Worm (Caenorhabditis elegans) whole organism, L4 larva: ENCODE results near the gene rbm-26.

Experiments
- F10B5.3 ChIP-seq: sonication (generic microtip); optimal IDR thresholded peaks from 2 replicates; lab custom pipeline; 2016; ENCODE audit warnings: mild to moderate bottlenecking, missing genetic modification characterization, missing compliant biosample characterization
- F44E2.7 ChIP-seq: fragments of 200-800 bp; sonication (Bioruptor generic); IDR thresholded peaks from 2 replicates; pipeline ENCODE4 v2.1.2; 2022; ENCODE audit warnings: missing genetic modification characterization, missing compliant biosample characterization
- F49E8.2 ChIP-seq: sonication (generic microtip); optimal IDR thresholded peaks from 2 replicates; lab custom pipeline; 2016; ENCODE audit warnings: missing compliant biosample characterization, mild to moderate bottlenecking, missing genetic modification characterization, borderline replicate concordance
- Y48G9A.11 ChIP-seq: fragments of 200-800 bp; sonication (Bioruptor generic); IDR thresholded peaks from 2 replicates; pipeline ENCODE4 v1.3.6; 2022; ENCODE audit warnings: missing genetic modification reagents, missing genetic modification characterization, missing compliant biosample characterization
- Y5F2A.4 ChIP-seq: fragments of 200-800 bp; sonication (Bioruptor generic); optimal IDR thresholded peaks from 2 replicates; lab custom pipeline; 2018; ENCODE audit warnings: mild to moderate bottlenecking, missing genetic modification characterization, missing compliant biosample characterization
- aha-1 ChIP-seq: fragments of 150-350 bp; peaks from one replicate; lab custom pipeline; 2014; ENCODE audit warnings: missing biosample characterization, missing genetic modification characterization
- aly-2 ChIP-seq: sonication (generic microtip); optimal IDR thresholded peaks from 2 replicates; lab custom pipeline; 2018; ENCODE audit warnings: missing biosample characterization, missing genetic modification characterization
- ceh-20 ChIP-seq: fragments of 200-800 bp; sonication (Bioruptor generic); IDR thresholded peaks from 2 replicates; pipeline ENCODE4 v1.3.6; 2022; ENCODE audit warnings: missing genetic modification reagents, missing genetic modification characterization, missing compliant biosample characterization
- ceh-44 ChIP-seq: fragments of 200-800 bp; sonication (Bioruptor generic); IDR thresholded peaks from 2 replicates; pipeline ENCODE4 v1.3.6; 2022; ENCODE audit warnings: missing genetic modification reagents, missing genetic modification characterization, missing compliant biosample characterization
- ceh-62 ChIP-seq: sonication (generic microtip); optimal IDR thresholded peaks from 2 replicates; lab custom pipeline; 2017; ENCODE audit warnings: missing biosample characterization, missing genetic modification characterization
- ceh-82 ChIP-seq: sonication (generic microtip); optimal IDR thresholded peaks from 2 replicates; lab custom pipeline; 2017; ENCODE audit warnings: missing biosample characterization, missing genetic modification characterization
- ctbp-1 ChIP-seq: fragments of 200-800 bp; sonication (Bioruptor generic); IDR thresholded peaks from 2 replicates; pipeline ENCODE4 v1.3.6; 2022; ENCODE audit warnings: missing genetic modification reagents, missing genetic modification characterization, missing compliant biosample characterization
- dmd-9 ChIP-seq: fragments of 200-800 bp; sonication (Bioruptor generic); IDR thresholded peaks from 2 replicates; pipeline ENCODE4 v1.3.6; 2022; ENCODE audit warnings: missing genetic modification reagents, missing genetic modification characterization, missing compliant biosample characterization
- dpl-1 ChIP-seq: fragments of 150-350 bp; optimal IDR thresholded peaks from 2 replicates; lab custom pipeline; 2014; ENCODE audit warnings: missing biosample characterization, missing genetic modification reagents, missing genetic modification characterization
- dve-1 ChIP-seq: sonication (generic microtip); optimal IDR thresholded peaks from 2 replicates; lab custom pipeline; 2017; ENCODE audit warnings: antibody characterized with exemption, mild to moderate bottlenecking, missing genetic modification characterization, missing compliant biosample characterization; ENCODE audit not compliant: insufficient read depth
- hif-1 ChIP-seq, 2 experiments: sonication (generic microtip); optimal IDR thresholded peaks; 2 replicates each; lab custom pipeline; 2016 to 2017; ENCODE audit warnings: missing compliant biosample characterization in 2 of 2, missing genetic modification characterization in 2 of 2, missing genetic modification reagents in 2 of 2, missing genotype in 2 of 2, mild to moderate bottlenecking in 1 of 2
- hmg-1.1 ChIP-seq: fragments of 200-800 bp; sonication (Bioruptor generic); IDR thresholded peaks from 2 replicates; pipeline ENCODE4 v1.3.6; 2022; ENCODE audit warnings: missing genetic modification reagents, missing genetic modification characterization, missing compliant biosample characterization
- lin-38 ChIP-seq: fragments of 200-800 bp; sonication (Bioruptor generic); IDR thresholded peaks from 2 replicates; pipeline ENCODE4 v1.3.6; 2022; ENCODE audit warnings: missing genetic modification reagents, missing genetic modification characterization, missing compliant biosample characterization
- lir-3 ChIP-seq: sonication (generic microtip); optimal IDR thresholded peaks from 2 replicates; lab custom pipeline; 2016; ENCODE audit warnings: mild to moderate bottlenecking, missing genetic modification characterization, missing compliant biosample characterization
- lsy-2 ChIP-seq, 2 experiments: fragments of 150-350 bp in 1 of 2; sonication (generic microtip) in 1 of 2; optimal IDR thresholded peaks; 2 replicates each; lab custom pipeline; 2014 to 2017; ENCODE audit warnings: missing biosample characterization in 2 of 2, missing genetic modification characterization in 2 of 2
- madf-5 ChIP-seq, 2 experiments: fragments of 200-800 bp; sonication (Bioruptor generic); IDR thresholded peaks; 2 replicates each; pipeline ENCODE4 v1.3.6; 2022; ENCODE audit warnings: missing compliant biosample characterization in 2 of 2, missing genetic modification characterization in 2 of 2
- mdl-1 ChIP-seq, 2 experiments: fragments of 150-350 bp in 1 of 2; sonication (generic microtip) in 1 of 2; optimal IDR thresholded peaks; 2 replicates each; lab custom pipeline; 2014 to 2017; ENCODE audit warnings: missing biosample characterization in 2 of 2, missing genetic modification characterization in 2 of 2
- mdt-29 ChIP-seq: fragments of 200-800 bp; sonication (Bioruptor generic); IDR thresholded peaks from 2 replicates; pipeline ENCODE4 v1.3.6; 2022; ENCODE audit warnings: missing genetic modification reagents, missing genetic modification characterization, missing compliant biosample characterization
- mes-2 ChIP-seq: sonication (generic microtip); optimal IDR thresholded peaks from 2 replicates; lab custom pipeline; 2016; ENCODE audit warnings: missing genotype, mild to moderate bottlenecking, missing genetic modification characterization, missing compliant biosample characterization; ENCODE audit not compliant: poor library complexity, severe bottlenecking
- mxl-2 ChIP-seq: fragments of 200-800 bp; sonication (Bioruptor generic); conservative IDR thresholded peaks from 2 replicates; pipeline ENCODE4 v1.3.6; 2022; ENCODE audit warnings: missing genetic modification reagents, missing genetic modification characterization, missing compliant biosample characterization
- mxl-3 ChIP-seq: fragments of 200-800 bp; sonication (Bioruptor generic); optimal IDR thresholded peaks from 2 replicates; lab custom pipeline; 2018; ENCODE audit warnings: mild to moderate bottlenecking, missing genetic modification characterization, missing compliant biosample characterization
- nhr-10 ChIP-seq: fragments of 150-350 bp; optimal IDR thresholded peaks from 2 replicates; lab custom pipeline; 2014; ENCODE audit warnings: missing biosample characterization, missing genetic modification characterization
- nhr-102 ChIP-seq: sonication (generic microtip); optimal IDR thresholded peaks from 2 replicates; lab custom pipeline; 2016; ENCODE audit warnings: mild to moderate bottlenecking, missing genetic modification characterization, moderate library complexity, missing compliant biosample characterization
- nhr-237 ChIP-seq: sonication (generic microtip); optimal IDR thresholded peaks from 2 replicates; lab custom pipeline; 2017; ENCODE audit warnings: missing biosample characterization, missing genetic modification characterization
- nhr-25 ChIP-seq: sonication (generic microtip); optimal IDR thresholded peaks from 2 replicates; lab custom pipeline; 2017; ENCODE audit warnings: missing genetic modification characterization, mild to moderate bottlenecking, missing compliant biosample characterization, antibody characterized with exemption, moderate library complexity, borderline replicate concordance; ENCODE audit not compliant: insufficient read depth
- nhr-41 ChIP-seq: fragments of 200-800 bp; sonication (Bioruptor generic); IDR thresholded peaks from 2 replicates; pipeline ENCODE4 v1.3.6; 2022; ENCODE audit warnings: missing genetic modification reagents, missing genetic modification characterization, missing compliant biosample characterization
- nhr-6 ChIP-seq: fragments of 150-350 bp; optimal IDR thresholded peaks from 2 replicates; lab custom pipeline; 2014; ENCODE audit warnings: missing biosample characterization, missing genetic modification characterization
- nhr-77 ChIP-seq: fragments of 150-350 bp; optimal IDR thresholded peaks from 2 replicates; lab custom pipeline; 2014; ENCODE audit warnings: missing biosample characterization, missing genetic modification characterization
- saeg-2 ChIP-seq: fragments of 200-800 bp; sonication (Bioruptor generic); IDR thresholded peaks from 2 replicates; pipeline ENCODE4 v1.3.6; 2022; ENCODE audit warnings: missing genetic modification reagents, missing genetic modification characterization, missing compliant biosample characterization
- skn-1 ChIP-seq: fragments of 150-350 bp; optimal IDR thresholded peaks from 2 replicates; lab custom pipeline; 2014; ENCODE audit warnings: missing biosample characterization, missing genetic modification characterization
- snpc-1.2 ChIP-seq: fragments of 200-800 bp; sonication (Bioruptor generic); IDR thresholded peaks from 2 replicates; pipeline ENCODE4 v1.3.6; 2022; ENCODE audit warnings: missing genetic modification reagents, missing genetic modification characterization, missing compliant biosample characterization
- spr-3 ChIP-seq: fragments of 200-800 bp; sonication (Bioruptor generic); optimal IDR thresholded peaks from 2 replicates; lab custom pipeline; 2018; ENCODE audit warnings: mild to moderate bottlenecking, missing genetic modification characterization, missing compliant biosample characterization
- unc-130 ChIP-seq: sonication (generic microtip); optimal IDR thresholded peaks from 2 replicates; lab custom pipeline; 2016; ENCODE audit warnings: missing genetic modification reagents, missing genetic modification characterization, missing compliant biosample characterization
- unc-62 ChIP-seq, 3 experiments: fragments of 150-350 bp in 1 of 3; sonication (generic microtip); optimal IDR thresholded peaks in 2 of 3; peaks in 1 of 3; 1 replicate in 1 of 3; 2 replicates in 2 of 3; lab custom pipeline; 2014 to 2017; ENCODE audit warnings: missing biosample characterization in 3 of 3, missing genetic modification characterization in 3 of 3, missing genetic modification reagents in 3 of 3, missing genotype in 1 of 3
- zfp-3 ChIP-seq: fragments of 200-800 bp; sonication (Bioruptor generic); conservative IDR thresholded peaks from 2 replicates; pipeline ENCODE4 v1.3.6; 2022; ENCODE audit warnings: missing genetic modification reagents, missing genetic modification characterization, missing compliant biosample characterization
- zip-2 ChIP-seq: fragments of 150-350 bp; optimal IDR thresholded peaks from 2 replicates; lab custom pipeline; 2014; ENCODE audit warnings: missing biosample characterization, missing genetic modification characterization

rbm-26 gene

ce11 chrIII:5721888-5722287, 10.5 kb downstream of the rbm-26 start (continued):
- TF ChIP-seq hif-1 (tag; optimal IDR thresholded peaks at IDR 0.05; lab: Kevin White, UChicago) = peak in 1 of 2 experiments; percentile 88
- TF ChIP-seq ctbp-1 = no peak
- TF ChIP-seq skn-1 (tag; lab: Kevin White, UChicago) = no peak
- TF ChIP-seq lir-3 (tag; lab: Kevin White, UChicago) = no peak
- no peak for TF ChIP-seq saeg-2
- peak; percentile 66 for TF ChIP-seq lin-38 (GFP tag; lab: Robert Waterston, UW)
- no peak for TF ChIP-seq aly-2 (tag; lab: Kevin White, UChicago)
- TF ChIP-seq ceh-44 = 0 out of 2 replicates have a peak, but pooled peaks have one; percentile 27
- TF ChIP-seq Y5F2A.4 (GFP tag; lab: Kevin White, UChicago) = no peak
- TF ChIP-seq dve-1 (tag; lab: Kevin White, UChicago) = peak; percentile 94
- peak; percentile 93 for TF ChIP-seq dpl-1 (GFP tag; lab: Kevin White, UChicago)
- no peak for TF ChIP-seq nhr-237
- TF ChIP-seq unc-62 (GFP tag; optimal IDR thresholded peaks at IDR 0.05 in 1 of 2; lab: Kevin White, UChicago) = no peak
- TF ChIP-seq unc-62 (tag; optimal IDR thresholded peaks at IDR 0.05; lab: Kevin White, UChicago) = no peak
- no peak for TF ChIP-seq snpc-1.2 (GFP tag; lab: Robert Waterston, UW)
- TF ChIP-seq dmd-9 (GFP tag; lab: Robert Waterston, UW) = 0 out of 2 replicates have a peak, but pooled peaks have one; percentile 19
- no peak for TF ChIP-seq zfp-3 (GFP tag; lab: Robert Waterston, UW)
- TF ChIP-seq mxl-3 (GFP tag; lab: Kevin White, UChicago) = peak; percentile 13
- no peak for TF ChIP-seq ceh-62
- peak; percentile 7 for TF ChIP-seq F10B5.3 (tag; lab: Kevin White, UChicago)
- TF ChIP-seq mes-2 = peak; percentile 98
- no peak for TF ChIP-seq ceh-82 (tag; lab: Kevin White, UChicago)
- peak in 1 of 2 experiments; percentile 81 for TF ChIP-seq lsy-2 (tag; optimal IDR thresholded peaks at IDR 0.05; lab: Kevin White, UChicago)
- no peak for TF ChIP-seq nhr-10 (tag; lab: Kevin White, UChicago)
- peak; percentile 35; the same call in 1 of the 2 replicates for TF ChIP-seq hmg-1.1 (GFP tag; lab: Robert Waterston, UW)
- no peak for TF ChIP-seq ceh-20 (GFP tag; lab: Robert Waterston, UW)
- TF ChIP-seq F44E2.7 = no peak
- TF ChIP-seq zip-2 (tag; lab: Kevin White, UChicago) = no peak
- TF ChIP-seq spr-3 = no peak
- TF ChIP-seq nhr-77 = peak; percentile 48
- TF ChIP-seq nhr-25 (tag; lab: Kevin White, UChicago) = no peak
- peak; percentile 11 for TF ChIP-seq nhr-6 (tag; lab: Kevin White, UChicago)

- TF ChIP-seq nhr-41 (GFP tag; lab: Robert Waterston, UW) (no peak), mxl-2 (GFP tag; lab: Robert Waterston, UW) (no peak), mxl-3 (GFP tag; lab: Kevin White, UChicago) (no peak), hmg-1.1 (GFP tag; lab: Robert Waterston, UW) (no peak), mdl-1 (tag; optimal IDR thresholded peaks at IDR 0.05; lab: Kevin White, UChicago) (no peak), nhr-102 (tag; lab: Kevin White, UChicago) (no peak), unc-62 (GFP tag; optimal IDR thresholded peaks at IDR 0.05 in 1 of 2; lab: Kevin White, UChicago) (no peak), unc-62 (tag; optimal IDR thresholded peaks at IDR 0.05; lab: Kevin White, UChicago) (no peak)
Observed at ce11 chrIII:5722550-5722949, 11.2 kb downstream of the rbm-26 start, which contains the start of gene wrm-1. TSS of gene wrm-1 (plus strand) at chrIII:5722850.

DNA sequence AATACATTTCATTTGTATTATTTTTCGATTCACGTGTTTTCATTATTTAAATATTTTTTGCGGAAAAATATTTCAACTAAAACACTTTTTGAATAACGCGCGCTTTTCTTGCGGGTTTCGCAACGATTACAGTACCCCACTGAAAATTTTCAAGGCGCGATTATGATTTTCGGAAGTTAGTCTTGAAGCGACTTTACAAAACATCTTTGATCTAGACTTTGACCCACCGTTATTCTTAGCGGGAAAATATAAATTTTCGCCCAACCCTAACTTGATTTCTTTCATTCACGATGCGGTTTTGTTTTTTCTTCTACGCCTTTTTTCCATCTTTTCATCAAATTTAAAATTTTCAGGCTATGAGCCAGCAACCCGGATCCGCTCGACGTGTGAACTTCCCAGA, 16.5 kb downstream of the rbm-26 start, which contains the start of gene egg-1:
egg-1 (plus strand) TSS at position 354 of the 400 bp plus-strand sequence.
- TF ChIP-seq madf-5 (GFP tag; IDR thresholded peaks at IDR 0.05; lab: Robert Waterston, UW) (no peak), mdt-29 (GFP tag; lab: Robert Waterston, UW) (0 out of 2 replicates have a peak, but pooled peaks have one; percentile 10), Y48G9A.11 (GFP tag; lab: Robert Waterston, UW) (peak; percentile 78), F49E8.2 (tag; lab: Kevin White, UChicago) (peak; percentile 91), aha-1 (tag; lab: Kevin White, UChicago) (peak; percentile 40), unc-130 (GFP tag; lab: Kevin White, UChicago) (peak; percentile 85), lin-38 (GFP tag; lab: Robert Waterston, UW) (no peak; the same call in 1 of the 2 replicates), snpc-1.2 (GFP tag; lab: Robert Waterston, UW) (peak; percentile 43; the same call in 1 of the 2 replicates)
